Worm (Caenorhabditis elegans) whole organism, L1 larva: ENCODE measurements around the gene ets-7.

Source experiments
- C16A3.4 ChIP-seq: fragments of 150-350 bp; optimal IDR thresholded peaks from 2 replicates; lab custom pipeline; 2014; ENCODE audit warnings: missing biosample characterization, missing genetic modification characterization
- Y116A8C.19 ChIP-seq: sonication (generic microtip); optimal IDR thresholded peaks from 2 replicates; lab custom pipeline; 2016; ENCODE audit warnings: missing compliant biosample characterization, missing genetic modification characterization, borderline replicate concordance
- aha-1 ChIP-seq: fragments of 150-350 bp; optimal IDR thresholded peaks from 2 replicates; lab custom pipeline; 2014; ENCODE audit warnings: missing biosample characterization, missing genetic modification characterization
- aly-2 ChIP-seq: fragments of 150-350 bp; optimal IDR thresholded peaks from 2 replicates; lab custom pipeline; 2014; ENCODE audit warnings: missing biosample characterization, missing genetic modification characterization
- blmp-1 ChIP-seq: fragments of 150-350 bp; optimal IDR thresholded peaks from 2 replicates; lab custom pipeline; 2014; ENCODE audit warnings: missing biosample characterization, missing genetic modification characterization
- ceh-63 ChIP-seq: fragments of 200-800 bp; sonication (Bioruptor generic); optimal IDR thresholded peaks from 2 replicates; lab custom pipeline; 2018; ENCODE audit warnings: mild to moderate bottlenecking, missing genetic modification characterization, missing compliant biosample characterization
- ceh-88 ChIP-seq: fragments of 200-800 bp; sonication (Bioruptor generic); IDR thresholded peaks from 2 replicates; pipeline ENCODE4 v1.3.6; 2022; ENCODE audit warnings: missing genetic modification characterization, missing compliant biosample characterization
- ceh-90 ChIP-seq: sonication (generic microtip); optimal IDR thresholded peaks from 2 replicates; lab custom pipeline; 2016; ENCODE audit warnings: missing genetic modification characterization, missing compliant biosample characterization
- ces-1 ChIP-seq: fragments of 150-350 bp; optimal IDR thresholded peaks from 2 replicates; lab custom pipeline; 2014; ENCODE audit warnings: missing biosample characterization, missing genetic modification reagents, missing genetic modification characterization
- dpl-1 ChIP-seq, 3 experiments: fragments of 150-350 bp in 2 of 3; sonication (generic microtip) in 1 of 3; optimal IDR thresholded peaks; 2 replicates each; lab custom pipeline; 2014 to 2017; ENCODE audit warnings: missing biosample characterization in 3 of 3, missing genetic modification characterization in 3 of 3, missing genetic modification reagents in 3 of 3
- dsc-1 ChIP-seq: sonication (generic microtip); optimal IDR thresholded peaks from 2 replicates; lab custom pipeline; 2016; ENCODE audit warnings: mild to moderate bottlenecking, missing genetic modification characterization, missing compliant biosample characterization
- efl-1 ChIP-seq, 4 experiments: fragments of 150-350 bp; optimal IDR thresholded peaks in 3 of 4; peaks in 1 of 4; 1 replicate in 1 of 4; 2 replicates in 3 of 4; lab custom pipeline; 2014; ENCODE audit warnings: missing biosample characterization in 2 of 4, missing genetic modification characterization in 2 of 4, missing genetic modification reagents in 2 of 4
- elt-2 ChIP-seq: sonication (generic microtip); optimal IDR thresholded peaks from 2 replicates; lab custom pipeline; 2016; ENCODE audit warnings: missing genetic modification characterization, mild to moderate bottlenecking, inconsistent platforms, missing compliant biosample characterization, missing genetic modification reagents
- ets-5 ChIP-seq: fragments of 200-800 bp; sonication (Bioruptor generic); IDR thresholded peaks from 2 replicates; pipeline ENCODE4 v1.3.6; 2022; ENCODE audit warnings: missing genetic modification characterization, missing compliant biosample characterization
- fkh-10 ChIP-seq: sonication (generic microtip); optimal IDR thresholded peaks from 2 replicates; lab custom pipeline; 2017; ENCODE audit warnings: missing biosample characterization, missing genetic modification reagents, missing genetic modification characterization
- hlh-17 ChIP-seq: fragments of 200-800 bp; sonication (Bioruptor generic); optimal IDR thresholded peaks from 2 replicates; lab custom pipeline; 2018; ENCODE audit warnings: missing genetic modification characterization, mild to moderate bottlenecking, missing compliant biosample characterization, moderate library complexity, borderline replicate concordance
- hpl-2 ChIP-seq: fragments of 150-350 bp; optimal IDR thresholded peaks from 2 replicates; lab custom pipeline; 2014; ENCODE audit warnings: missing biosample characterization, missing genetic modification reagents, missing genetic modification characterization
- irx-1 ChIP-seq: sonication (generic microtip); optimal IDR thresholded peaks from 2 replicates; lab custom pipeline; 2016; ENCODE audit warnings: missing genetic modification characterization, missing compliant biosample characterization
- isw-1 ChIP-seq: fragments of 200-800 bp; sonication (Bioruptor generic); IDR thresholded peaks from 2 replicates; pipeline ENCODE4 v1.3.6; 2022; ENCODE audit warnings: missing genetic modification characterization, missing compliant biosample characterization
- jun-1 ChIP-seq: fragments of 150-350 bp; optimal IDR thresholded peaks from 2 replicates; lab custom pipeline; 2014; ENCODE audit warnings: missing biosample characterization, missing genetic modification reagents, missing genetic modification characterization
- lin-14 ChIP-seq: fragments of 200-800 bp; sonication (Bioruptor generic); optimal IDR thresholded peaks from 2 replicates; lab custom pipeline; 2018; ENCODE audit warnings: mild to moderate bottlenecking, missing genetic modification characterization, moderate library complexity, missing compliant biosample characterization
- lin-35 ChIP-seq, 2 experiments: fragments of 150-350 bp; optimal IDR thresholded peaks; 2 replicates each; lab custom pipeline; 2014; ENCODE audit warnings: missing biosample characterization in 2 of 2, missing genetic modification characterization in 2 of 2, missing genetic modification reagents in 2 of 2
- lin-39 ChIP-seq: fragments of 150-350 bp; optimal IDR thresholded peaks from 2 replicates; lab custom pipeline; 2014; ENCODE audit warnings: missing biosample characterization, missing genetic modification reagents, missing genetic modification characterization
- lsy-2 ChIP-seq, 2 experiments: fragments of 150-350 bp; optimal IDR thresholded peaks; 2 replicates each; lab custom pipeline; 2014; ENCODE audit warnings: missing biosample characterization in 2 of 2, missing genetic modification characterization in 2 of 2
- mef-2 ChIP-seq: fragments of 150-350 bp; optimal IDR thresholded peaks from 2 replicates; lab custom pipeline; 2014; ENCODE audit warnings: missing biosample characterization, missing genetic modification characterization
- nhr-11 ChIP-seq: fragments of 150-350 bp; optimal IDR thresholded peaks from 2 replicates; lab custom pipeline; 2014; ENCODE audit warnings: missing biosample characterization, missing genetic modification characterization
- nhr-20 ChIP-seq: sonication (generic microtip); optimal IDR thresholded peaks from 2 replicates; lab custom pipeline; 2016; ENCODE audit warnings: mild to moderate bottlenecking, missing genetic modification characterization, missing compliant biosample characterization
- nhr-237 ChIP-seq: fragments of 150-350 bp; optimal IDR thresholded peaks from 2 replicates; lab custom pipeline; 2014; ENCODE audit warnings: missing biosample characterization, missing genetic modification characterization
- nhr-47 ChIP-seq: sonication (generic microtip); optimal IDR thresholded peaks from 2 replicates; lab custom pipeline; 2016; ENCODE audit warnings: mild to moderate bottlenecking, missing genetic modification characterization, moderate library complexity, missing compliant biosample characterization
- nhr-71 ChIP-seq: sonication (generic microtip); optimal IDR thresholded peaks from 2 replicates; lab custom pipeline; 2016; ENCODE audit warnings: mild to moderate bottlenecking, missing genetic modification characterization, moderate library complexity, missing compliant biosample characterization
- nhr-85 ChIP-seq: sonication (generic microtip); peaks from one replicate; lab custom pipeline; 2016; ENCODE audit warnings: missing genetic modification characterization, inconsistent platforms, missing compliant biosample characterization
- nhr-90 ChIP-seq: sonication (generic microtip); optimal IDR thresholded peaks from 2 replicates; lab custom pipeline; 2016; ENCODE audit warnings: mild to moderate bottlenecking, missing genetic modification characterization, missing compliant biosample characterization; ENCODE audit not compliant: poor library complexity
- pag-3 ChIP-seq: sonication (generic microtip); optimal IDR thresholded peaks from 2 replicates; lab custom pipeline; 2017; ENCODE audit warnings: missing genetic modification characterization, mild to moderate bottlenecking, missing compliant biosample characterization, antibody characterized with exemption, borderline replicate concordance; ENCODE audit not compliant: insufficient read depth
- pax-3 ChIP-seq: fragments of 200-800 bp; sonication (Bioruptor generic); optimal IDR thresholded peaks from 2 replicates; lab custom pipeline; 2018; ENCODE audit warnings: mild to moderate bottlenecking, missing genetic modification characterization, moderate library complexity, missing compliant biosample characterization
- rnt-1 ChIP-seq: sonication (generic microtip); optimal IDR thresholded peaks from 2 replicates; lab custom pipeline; 2016; ENCODE audit warnings: mild to moderate bottlenecking, missing genetic modification characterization, moderate library complexity, missing compliant biosample characterization
- snu-23 ChIP-seq: sonication (generic microtip); optimal IDR thresholded peaks from 2 replicates; lab custom pipeline; 2016; ENCODE audit warnings: missing genetic modification characterization, missing compliant biosample characterization
- sox-4 ChIP-seq: sonication (generic microtip); optimal IDR thresholded peaks from 2 replicates; lab custom pipeline; 2016; ENCODE audit warnings: missing genetic modification characterization, missing compliant biosample characterization
- sptf-1 ChIP-seq: fragments of 150-350 bp; optimal IDR thresholded peaks from 2 replicates; lab custom pipeline; 2014; ENCODE audit warnings: missing biosample characterization, missing genetic modification characterization
- sup-37 ChIP-seq: fragments of 200-800 bp; sonication (Bioruptor generic); optimal IDR thresholded peaks from 2 replicates; lab custom pipeline; 2018; ENCODE audit warnings: mild to moderate bottlenecking, missing genetic modification characterization, missing compliant biosample characterization
- tlp-1 ChIP-seq: fragments of 150-350 bp; optimal IDR thresholded peaks from 2 replicates; lab custom pipeline; 2014; ENCODE audit warnings: missing biosample characterization, missing genetic modification characterization
- unc-130 ChIP-seq: fragments of 150-350 bp; optimal IDR thresholded peaks from 2 replicates; lab custom pipeline; 2017; ENCODE audit warnings: missing biosample characterization, missing genetic modification characterization, inconsistent platforms
- unc-30 ChIP-seq: sonication (generic microtip); optimal IDR thresholded peaks from 2 replicates; lab custom pipeline; 2017; ENCODE audit warnings: missing biosample characterization, missing genetic modification characterization
- xbp-1 ChIP-seq: sonication (generic microtip); optimal IDR thresholded peaks from 2 replicates; lab custom pipeline; 2016; ENCODE audit warnings: missing genetic modification characterization, missing compliant biosample characterization
- zag-1 ChIP-seq: fragments of 150-350 bp; optimal IDR thresholded peaks from 2 replicates; lab custom pipeline; 2014; ENCODE audit warnings: missing biosample characterization, missing genetic modification characterization
- ztf-4 ChIP-seq: fragments of 150-350 bp; optimal IDR thresholded peaks from 2 replicates; lab custom pipeline; 2014; ENCODE audit warnings: missing biosample characterization, missing genetic modification characterization

The ets-7 gene

DNA sequence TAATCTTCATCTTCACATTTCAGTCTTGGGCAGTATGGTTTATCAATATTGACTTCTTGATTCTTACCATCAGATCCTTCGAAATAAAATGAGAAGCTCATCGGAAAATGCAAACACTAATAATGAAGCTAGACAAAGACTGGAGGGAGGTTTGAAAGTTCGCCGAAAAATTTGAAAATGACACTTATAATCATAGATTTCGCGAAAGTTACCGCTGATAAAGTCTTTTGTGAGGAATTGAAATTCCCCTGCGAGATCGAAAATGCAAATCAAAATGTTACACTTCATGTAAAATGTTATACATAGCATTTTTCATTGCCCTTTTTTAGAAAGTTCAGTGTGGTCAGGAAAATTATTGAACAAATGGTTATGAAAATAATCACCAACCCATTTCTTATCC lies 39.7 kb upstream of the ets-7 start, which contains the start of gene C50E3.7:
C50E3.7 (minus strand) TSS at position 101 of the 400 bp plus-strand sequence.
- no peak for TF ChIP-seq nhr-237 (tag; lab: Kevin White, UChicago)
- TF ChIP-seq nhr-90 (tag; lab: Kevin White, UChicago): no peak
- TF ChIP-seq irx-1 (tag; lab: Kevin White, UChicago): no peak
- no peak for TF ChIP-seq unc-30 (tag; lab: Kevin White, UChicago)
- TF ChIP-seq lsy-2 (tag; optimal IDR thresholded peaks at IDR 0.05; lab: Kevin White, UChicago): no peak
- no peak for TF ChIP-seq mef-2 (tag; lab: Kevin White, UChicago)
- no peak for TF ChIP-seq elt-2 (tag; lab: Kevin White, UChicago)
- no peak for TF ChIP-seq xbp-1 (tag; lab: Kevin White, UChicago)
- no peak for TF ChIP-seq zag-1
- no peak for TF ChIP-seq sup-37 (GFP tag; lab: Kevin White, UChicago)
- no peak for TF ChIP-seq dpl-1 (GFP tag; optimal IDR thresholded peaks at IDR 0.05; lab: Kevin White, UChicago)
- no peak for TF ChIP-seq isw-1 (GFP tag; lab: Robert Waterston, UW)
- no peak for TF ChIP-seq fkh-10 (GFP tag; lab: Kevin White, UChicago)
- no peak for TF ChIP-seq ztf-4 (tag; lab: Kevin White, UChicago)
- no peak for TF ChIP-seq unc-130
- no peak for TF ChIP-seq nhr-20 (tag; lab: Kevin White, UChicago)
- no peak for TF ChIP-seq aha-1 (tag; lab: Kevin White, UChicago)

DNA sequence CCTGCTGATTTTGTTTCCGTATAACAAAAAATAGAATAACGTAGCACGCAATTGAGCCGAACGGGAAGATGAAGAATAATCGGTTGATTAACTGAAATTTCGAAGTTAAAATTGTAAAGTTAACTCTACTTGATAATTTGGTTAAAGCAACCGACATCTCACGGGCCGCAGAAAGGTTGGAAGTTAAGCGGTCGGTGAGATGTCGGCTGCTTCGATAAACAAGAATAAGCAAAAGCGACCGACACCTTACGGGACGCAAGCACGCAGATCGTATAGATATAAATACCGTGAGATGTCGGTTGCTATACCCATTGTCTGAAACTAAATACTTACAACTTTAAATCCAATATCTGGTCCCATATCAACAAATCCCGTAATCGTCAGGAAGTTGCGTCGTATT lies 36.5 kb upstream of the ets-7 start:
- TF ChIP-seq snu-23 (GFP tag; lab: Kevin White, UChicago) (no peak), lin-35 (GFP tag; optimal IDR thresholded peaks at IDR 0.05; lab: Kevin White, UChicago) (no peak), lin-14 (GFP tag; lab: Kevin White, UChicago) (no peak), nhr-47 (tag; lab: Kevin White, UChicago) (no peak), sptf-1 (tag; lab: Kevin White, UChicago) (no peak), elt-2 (tag; lab: Kevin White, UChicago) (no peak), nhr-20 (tag; lab: Kevin White, UChicago) (no peak), nhr-237 (tag; lab: Kevin White, UChicago) (no peak), lin-39 (tag; lab: Kevin White, UChicago) (no peak), ceh-90 (tag; lab: Kevin White, UChicago) (no peak), aly-2 (tag; lab: Kevin White, UChicago) (no peak), hlh-17 (GFP tag; lab: Kevin White, UChicago) (no peak), isw-1 (GFP tag; lab: Robert Waterston, UW) (no peak), Y116A8C.19 (tag; lab: Kevin White, UChicago) (no peak)

ce11 chrV:7590454-7590853 lies 31.9 kb upstream of the ets-7 start, which contains the start of gene C50E3.6:
C50E3.6 (minus strand) TSS chrV:7590554.
- TF ChIP-seq fkh-10 (GFP tag; lab: Kevin White, UChicago) (peak; percentile 49), dpl-1 (GFP tag; optimal IDR thresholded peaks at IDR 0.05; lab: Kevin White, UChicago) (no peak), ets-5 (GFP tag; lab: Robert Waterston, UW) (no peak), blmp-1 (no peak), pax-3 (tag; lab: Kevin White, UChicago) (no peak), C16A3.4 (tag; lab: Kevin White, UChicago) (no peak), nhr-11 (tag; lab: Kevin White, UChicago) (no peak), pag-3 (tag; lab: Kevin White, UChicago) (no peak), lin-14 (GFP tag; lab: Kevin White, UChicago) (peak; percentile 7)

DNA sequence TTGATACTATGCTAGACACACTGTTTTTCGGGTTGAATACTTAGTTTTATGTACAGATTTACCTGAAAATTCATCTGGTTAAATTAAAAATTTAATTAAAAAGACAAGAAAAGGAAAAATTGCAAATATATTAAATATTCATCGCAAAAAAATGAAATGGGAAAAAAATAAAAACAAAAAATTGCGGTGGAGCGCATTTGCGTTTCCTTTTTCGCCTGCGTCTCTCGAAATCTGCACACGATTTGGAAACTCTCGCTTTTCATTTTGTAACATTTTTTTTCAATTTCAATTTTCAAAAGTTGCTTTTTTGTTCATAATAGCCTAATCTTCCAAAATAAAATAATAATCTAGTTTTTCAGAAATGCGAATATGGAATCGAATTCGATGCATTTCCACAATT lies 29.0 kb upstream of the ets-7 start, which contains the start of the genes F19F10.11 and C50E3.5:
F19F10.11 (minus strand) TSS at position 68 of the 400 bp plus-strand sequence.
C50E3.5 (plus strand) TSS at position 360 of the 400 bp plus-strand sequence.
- TF ChIP-seq pag-3 (tag; lab: Kevin White, UChicago) (peak; percentile 22), lin-14 (GFP tag; lab: Kevin White, UChicago) (peak; percentile 79), ces-1 (no peak), blmp-1 (peak; percentile 56), dsc-1 (peak; percentile 62), efl-1 (optimal IDR thresholded peaks at IDR 0.05; lab: Kevin White, UChicago) (peak; percentile 69 to 71), efl-1 (GFP tag; optimal IDR thresholded peaks at IDR 0.05 in 1 of 2; lab: Kevin White, UChicago) (peak; percentile 69 to 95), nhr-71 (peak; percentile 79), lsy-2 (tag; optimal IDR thresholded peaks at IDR 0.05; lab: Kevin White, UChicago) (peak; percentile 71 to 74), nhr-11 (tag; lab: Kevin White, UChicago) (no peak), nhr-85 (tag; lab: Kevin White, UChicago) (peak; percentile 74), C16A3.4 (tag; lab: Kevin White, UChicago) (peak; percentile 67), sup-37 (GFP tag; lab: Kevin White, UChicago) (no peak), ceh-63 (GFP tag; lab: Kevin White, UChicago) (no peak), rnt-1 (tag; lab: Kevin White, UChicago) (peak; percentile 57), jun-1 (tag; lab: Kevin White, UChicago) (no peak), tlp-1 (no peak), hpl-2 (GFP tag; lab: Kevin White, UChicago) (no peak), sox-4 (no peak), ceh-88 (GFP tag; lab: Robert Waterston, UW) (no peak)
